Worm (Caenorhabditis elegans) whole organism, mixed stage, embryonic: ENCODE measurements around the gene unc-82.

Experiments used
- ceh-43 ChIP-seq: fragments of 200-800 bp; sonication (Bioruptor generic); optimal IDR thresholded peaks from 2 replicates; lab custom pipeline; 2018; ENCODE audit warnings: mild to moderate bottlenecking, missing genetic modification characterization, moderate library complexity, missing compliant biosample characterization
- cnd-1 ChIP-seq: fragments of 200-800 bp; sonication (Bioruptor generic); optimal IDR thresholded peaks from 2 replicates; lab custom pipeline; 2018; ENCODE audit warnings: mild to moderate bottlenecking, missing genetic modification characterization, missing compliant biosample characterization
- drap-1 ChIP-seq: fragments of 200-800 bp; sonication (Bioruptor generic); optimal IDR thresholded peaks from 3 replicates; lab custom pipeline; 2018; ENCODE audit warnings: mild to moderate bottlenecking, missing genetic modification characterization, missing compliant biosample characterization
- elt-1 ChIP-seq: sonication (generic microtip); optimal IDR thresholded peaks from 2 replicates; lab custom pipeline; 2017; ENCODE audit warnings: missing genetic modification characterization, mild to moderate bottlenecking, missing compliant biosample characterization, antibody characterized with exemption, moderate library complexity, borderline replicate concordance; ENCODE audit not compliant: insufficient read depth
- flh-1 ChIP-seq: fragments of 200-800 bp; sonication (Bioruptor generic); optimal IDR thresholded peaks from 2 replicates; lab custom pipeline; 2018; ENCODE audit warnings: mild to moderate bottlenecking, missing genetic modification characterization, moderate library complexity, missing compliant biosample characterization
- ham-2 ChIP-seq: fragments of 200-800 bp; sonication (Bioruptor generic); optimal IDR thresholded peaks from 2 replicates; lab custom pipeline; 2018; ENCODE audit warnings: mild to moderate bottlenecking, missing genetic modification characterization, missing compliant biosample characterization
- lin-13 ChIP-seq: fragments of 150-350 bp; optimal IDR thresholded peaks from 2 replicates; lab custom pipeline; 2014; ENCODE audit warnings: missing biosample characterization, missing genetic modification characterization
- nhr-28 ChIP-seq: fragments of 150-350 bp; optimal IDR thresholded peaks from 2 replicates; lab custom pipeline; 2014; ENCODE audit warnings: missing biosample characterization, missing genetic modification characterization
- nhr-76 ChIP-seq: sonication (generic microtip); optimal IDR thresholded peaks from 2 replicates; lab custom pipeline; 2017; ENCODE audit warnings: missing biosample characterization, missing genetic modification characterization
- pha-4 ChIP-seq: fragments of 150-350 bp; optimal IDR thresholded peaks from 2 replicates; lab custom pipeline; 2018; ENCODE audit warnings: missing biosample characterization, missing genetic modification reagents, missing genetic modification characterization
- snpc-4 ChIP-seq: fragments of 150-350 bp; optimal IDR thresholded peaks from 2 replicates; lab custom pipeline; 2014; ENCODE audit warnings: missing biosample characterization, missing genetic modification characterization
- unc-39 ChIP-seq: fragments of 150-350 bp; optimal IDR thresholded peaks from 2 replicates; lab custom pipeline; 2014; ENCODE audit warnings: missing biosample characterization, missing genetic modification characterization
- ztf-11 ChIP-seq: fragments of 150-350 bp; optimal IDR thresholded peaks from 2 replicates; lab custom pipeline; 2014; ENCODE audit warnings: missing biosample characterization, missing genetic modification characterization

ce11 chrIV:7390126-7390766 is 34.1 kb upstream of the unc-82 start:
- TF ChIP-seq ztf-11 (tag; lab: Kevin White, UChicago) (no peak), pha-4 (tag; lab: Kevin White, UChicago) (no peak), lin-13 (tag; lab: Kevin White, UChicago) (no peak), cnd-1 (no peak), nhr-76 (tag; lab: Kevin White, UChicago) (no peak), snpc-4 (tag; lab: Kevin White, UChicago) (no peak), unc-39 (tag; lab: Kevin White, UChicago) (no peak), ceh-43 (GFP tag; lab: Kevin White, UChicago) (no peak), drap-1 (no peak), flh-1 (GFP tag; lab: Kevin White, UChicago) (no peak), elt-1 (tag; lab: Kevin White, UChicago) (no peak), ham-2 (GFP tag; lab: Kevin White, UChicago) (no peak), nhr-28 (tag; lab: Kevin White, UChicago) (no peak)
